Fruit fly (Drosophila melanogaster) whole organism, wandering third instar larva: ENCODE data around the gene CG4022.

ENCODE experiments used
- Abd-B ChIP-seq: fragments of >200 bp; optimal IDR thresholded peaks from 2 replicates; lab custom pipeline; 2017; ENCODE audit warnings: missing biosample characterization, missing genetic modification characterization
- CG32264 ChIP-seq: fragments of 200-800 bp; sonication (Bioruptor generic); optimal IDR thresholded peaks from 2 replicates; lab custom pipeline; 2016; ENCODE audit warnings: missing biosample characterization, missing genetic modification characterization
- CrebA ChIP-seq: fragments of 200-800 bp; sonication (Bioruptor generic); optimal IDR thresholded peaks from 2 replicates; lab custom pipeline; 2016; ENCODE audit warnings: missing biosample characterization, mild to moderate bottlenecking, missing genetic modification characterization, borderline replicate concordance
- Dfd ChIP-seq: fragments of >200 bp; optimal IDR thresholded peaks from 2 replicates; lab custom pipeline; 2017; ENCODE audit warnings: missing biosample characterization, missing genetic modification characterization
- Dif ChIP-seq: fragments of 200-275, 200-300 bp; sonication (Bioruptor generic); optimal IDR thresholded peaks from 2 replicates; lab custom pipeline; 2018; ENCODE audit warnings: missing biosample characterization, missing genetic modification characterization; ENCODE audit not compliant: partially characterized antibody
- GATAd ChIP-seq: sonication (Bioruptor generic); optimal IDR thresholded peaks from 2 replicates; lab custom pipeline; 2016; ENCODE audit warnings: missing biosample characterization, missing genetic modification characterization
- HLH106 ChIP-seq: fragments of 200-800 bp; optimal IDR thresholded peaks from 3 replicates; lab custom pipeline; 2019; ENCODE audit warnings: missing biosample characterization, mild to moderate bottlenecking, missing genetic modification characterization, moderate library complexity
- Hnf4 ChIP-seq: fragments of 200-800 bp; sonication (Bioruptor generic); optimal IDR thresholded peaks from 2 replicates; lab custom pipeline; 2016; ENCODE audit warnings: missing biosample characterization, mild to moderate bottlenecking, missing genetic modification characterization
- Hr83 ChIP-seq: fragments of 200-300 bp; sonication (Bioruptor generic); optimal IDR thresholded peaks from 2 replicates; lab custom pipeline; 2016; ENCODE audit warnings: missing biosample characterization, mild to moderate bottlenecking, missing genetic modification characterization, moderate library complexity; ENCODE audit not compliant: poor library complexity, severe bottlenecking
- Jra ChIP-seq: sonication (Bioruptor generic); optimal IDR thresholded peaks from 2 replicates; lab custom pipeline; 2016; ENCODE audit warnings: missing biosample characterization, missing genetic modification characterization
- Mio ChIP-seq: sonication (Bioruptor generic); optimal IDR thresholded peaks from 2 replicates; lab custom pipeline; 2016; ENCODE audit warnings: missing biosample characterization, missing genetic modification characterization
- OdsH ChIP-seq: fragments of 200-800 bp; sonication (Bioruptor generic); optimal IDR thresholded peaks from 2 replicates; lab custom pipeline; 2016; ENCODE audit warnings: missing biosample characterization, mild to moderate bottlenecking, missing genetic modification characterization
- Rel ChIP-seq, 2 experiments: fragments of 200-800 bp; sonication (Bioruptor generic) in 1 of 2; optimal IDR thresholded peaks; 2 replicates in 1 of 2; 3 replicates in 1 of 2; lab custom pipeline; 2016 to 2019; ENCODE audit warnings: mild to moderate bottlenecking in 2 of 2, missing biosample characterization in 2 of 2, missing genetic modification characterization in 2 of 2, moderate library complexity in 1 of 2
- Sp1 ChIP-seq: fragments of 200-800 bp; sonication (Bioruptor generic); optimal IDR thresholded peaks from 3 replicates; lab custom pipeline; 2019; ENCODE audit warnings: missing biosample characterization, mild to moderate bottlenecking, missing genetic modification characterization, moderate library complexity
- br ChIP-seq: fragments of 200-800 bp; sonication (Bioruptor generic); optimal IDR thresholded peaks from 2 replicates; lab custom pipeline; 2016; ENCODE audit warnings: missing biosample characterization, missing genetic modification characterization
- brk ChIP-seq: fragments of 200-800 bp; sonication (Bioruptor generic); optimal IDR thresholded peaks from 2 replicates; lab custom pipeline; 2016; ENCODE audit warnings: missing biosample characterization, mild to moderate bottlenecking, missing genetic modification characterization
- dl ChIP-seq, 2 experiments: fragments of 175-275, 200-275 bp in 1 of 2; fragments of 200-275 bp in 1 of 2; sonication (Bioruptor generic); optimal IDR thresholded peaks; lab custom pipeline; 2018; ENCODE audit warnings: mild to moderate bottlenecking in 2 of 2, missing biosample characterization in 2 of 2, missing genetic modification characterization in 2 of 2, moderate library complexity in 2 of 2; ENCODE audit not compliant: partially characterized antibody in 2 of 2, insufficient read depth in 1 of 2
- dsf ChIP-seq: sonication (Bioruptor generic); optimal IDR thresholded peaks from 2 replicates; lab custom pipeline; 2016; ENCODE audit warnings: missing biosample characterization, missing genetic modification characterization, borderline replicate concordance
- ey ChIP-seq: fragments of 200-800 bp; sonication (Bioruptor generic); optimal IDR thresholded peaks from 2 replicates; lab custom pipeline; 2016; ENCODE audit warnings: missing biosample characterization, missing genetic modification characterization
- foxo ChIP-seq, 2 experiments: fragments of 200-800 bp; sonication (Bioruptor generic); optimal IDR thresholded peaks; 2 replicates in 1 of 2; 3 replicates in 1 of 2; lab custom pipeline; 2016 to 2017; ENCODE audit warnings: missing biosample characterization in 2 of 2, missing genetic modification characterization in 2 of 2
- jim ChIP-seq: fragments of 175-275, 200-325 bp; sonication (Bioruptor generic); optimal IDR thresholded peaks from 2 replicates; lab custom pipeline; 2016; ENCODE audit warnings: missing biosample characterization, mild to moderate bottlenecking, missing genetic modification characterization
- lola ChIP-seq: fragments of >200 bp; optimal IDR thresholded peaks from 2 replicates; lab custom pipeline; 2017; ENCODE audit warnings: missing biosample characterization, missing genetic modification characterization
- psq ChIP-seq: fragments of 200-800 bp; sonication (Bioruptor generic); optimal IDR thresholded peaks from 3 replicates; lab custom pipeline; 2017; ENCODE audit warnings: missing biosample characterization, mild to moderate bottlenecking, missing genetic modification characterization, moderate library complexity
- rgr ChIP-seq: fragments of 200-800 bp; sonication (Bioruptor generic); optimal IDR thresholded peaks from 3 replicates; lab custom pipeline; 2016; ENCODE audit warnings: missing biosample characterization, mild to moderate bottlenecking, missing genetic modification characterization
- sage ChIP-seq: fragments of 200-800 bp; sonication (Bioruptor generic); optimal IDR thresholded peaks from 2 replicates; lab custom pipeline; 2016; ENCODE audit warnings: missing biosample characterization, mild to moderate bottlenecking, missing genetic modification characterization
- sv ChIP-seq: fragments of 200-800 bp; sonication (Bioruptor generic); optimal IDR thresholded peaks from 3 replicates; lab custom pipeline; 2016; ENCODE audit warnings: missing biosample characterization, missing genetic modification characterization

The CG4022 gene

DNA sequence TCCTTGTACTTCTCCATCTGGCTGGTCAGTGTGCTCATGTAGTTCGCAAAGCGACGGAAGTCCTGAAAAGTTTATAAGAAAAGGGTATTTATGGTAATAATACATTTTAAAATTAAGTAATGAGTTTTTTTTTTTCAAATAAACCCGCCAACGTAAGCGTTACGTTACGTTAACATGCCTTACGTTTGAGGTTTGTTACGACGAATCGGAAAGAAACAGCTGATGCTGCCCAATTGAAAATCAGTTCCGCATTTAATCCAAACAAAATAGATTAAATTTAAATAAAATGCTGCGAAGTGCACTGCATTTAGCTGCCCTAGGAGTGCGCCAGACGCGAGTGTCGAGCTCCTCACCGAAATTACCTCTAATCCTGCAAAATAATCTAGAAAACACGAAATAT lies 46.5 kb downstream of the CG4022 start, which contains the start of gene mRRF1:
mRRF1 (plus strand) TSS at position 220 of the 400 bp plus-strand sequence.
- TF ChIP-seq sage: peak; percentile 27
- TF ChIP-seq Jra (GFP tag; lab: Kevin White, UChicago): no peak
- TF ChIP-seq brk (GFP tag; lab: Kevin White, UChicago): no peak
- no peak for TF ChIP-seq ey (GFP tag; lab: Kevin White, UChicago)
- TF ChIP-seq Abd-B: no peak

DNA sequence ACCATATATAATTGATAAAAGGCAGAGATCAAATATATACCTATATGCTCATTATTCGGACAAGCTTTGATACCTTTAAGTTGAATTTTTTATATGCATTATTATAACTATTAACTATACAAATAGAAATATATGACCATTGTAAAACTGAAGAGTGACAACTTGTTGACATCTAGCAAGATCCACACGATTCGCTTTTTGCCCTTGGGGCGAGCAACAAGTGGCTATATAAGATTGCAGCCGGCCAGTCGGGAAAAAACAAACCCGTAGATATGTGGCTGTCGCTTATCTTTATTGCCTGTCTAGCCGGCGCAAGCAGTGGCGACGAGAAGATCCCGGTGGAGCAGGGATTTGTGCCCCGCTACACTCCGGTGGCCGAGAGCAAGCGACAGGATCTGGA lies 48.7 kb downstream of the CG4022 start, which contains the start of gene CG34456:
CG34456 (plus strand) TSS at position 215 of the 400 bp plus-strand sequence.
- TF ChIP-seq ey (GFP tag; lab: Kevin White, UChicago): no peak
- no peak for TF ChIP-seq rgr (GFP tag; lab: Kevin White, UChicago)
- no peak for TF ChIP-seq Jra (GFP tag; lab: Kevin White, UChicago)
- no peak for TF ChIP-seq Rel (GFP tag; optimal IDR thresholded peaks at IDR 0.05; lab: Kevin White, UChicago)
- peak; percentile 83 for TF ChIP-seq Rel (tag; optimal IDR thresholded peaks at IDR 0.05; lab: Kevin White, UChicago)
- no peak for TF ChIP-seq CG32264 (GFP tag; lab: Kevin White, UChicago)
- TF ChIP-seq sage: no peak
- TF ChIP-seq GATAd: no peak
- no peak for TF ChIP-seq dl (GFP tag; optimal IDR thresholded peaks at IDR 0.05; lab: Kevin White, UChicago; ENCODE audit: insufficient read depth in 1 of 2, partially characterized antibody in 2 of 2)
- TF ChIP-seq br (GFP tag; lab: Kevin White, UChicago): peak; percentile 51

DNA sequence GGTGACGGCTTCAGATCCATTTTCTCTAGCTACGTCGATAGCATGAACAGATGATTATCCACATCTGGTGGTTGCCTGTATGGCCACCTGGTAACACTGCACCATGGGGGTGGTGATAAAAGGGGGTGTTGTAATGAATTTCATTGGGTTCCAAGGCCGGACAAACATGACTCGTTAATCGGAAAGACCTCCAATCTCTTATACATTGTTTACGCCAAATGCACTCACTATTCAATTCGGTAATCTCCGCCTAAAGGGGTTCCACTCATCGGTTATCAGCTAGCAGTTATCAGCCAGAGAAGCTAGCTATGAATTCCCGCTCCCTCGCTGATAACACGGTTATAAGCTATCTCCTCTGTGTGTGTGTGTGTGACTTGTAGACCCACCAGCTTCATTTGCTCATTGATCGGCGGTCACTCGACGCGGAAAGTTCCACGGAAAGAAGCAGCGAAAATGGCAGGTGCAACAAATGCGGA lies 50.4 kb downstream of the CG4022 start, which contains the start of gene Pdxk:
Pdxk (plus strand) TSS at position 100 of the 476 bp plus-strand sequence.
- TF ChIP-seq sage (no peak), Sp1 (GFP tag; lab: Kevin White, UChicago) (peak; percentile 51), dl (GFP tag; optimal IDR thresholded peaks at IDR 0.05; lab: Kevin White, UChicago; ENCODE audit: insufficient read depth in 1 of 2, partially characterized antibody in 2 of 2) (peak in 1 of 2 experiments; percentile 35), rgr (GFP tag; lab: Kevin White, UChicago) (peak; percentile 42), Mio (GFP tag; lab: Kevin White, UChicago) (no peak), Dif (GFP tag; lab: Kevin White, UChicago) (peak; percentile 28), Rel (GFP tag; optimal IDR thresholded peaks at IDR 0.05; lab: Kevin White, UChicago) (no peak), Rel (tag; optimal IDR thresholded peaks at IDR 0.05; lab: Kevin White, UChicago) (peak; percentile 87), jim (no peak)

DNA sequence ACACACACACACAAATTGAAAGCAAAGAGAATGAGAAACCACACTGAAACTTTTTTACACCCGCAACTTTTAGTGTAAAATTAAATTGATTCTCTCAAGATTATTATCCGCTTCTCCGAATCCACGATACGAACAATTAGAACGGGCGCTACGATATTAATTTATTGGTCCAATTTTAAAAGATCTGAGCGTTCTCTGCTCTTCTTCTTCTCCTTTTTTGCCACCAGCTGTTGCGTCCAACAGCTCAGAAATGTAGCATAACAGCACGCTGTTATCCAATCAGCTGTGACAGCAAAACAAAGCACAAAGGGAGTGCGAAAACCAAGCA lies 52.0 kb downstream of the CG4022 start, which contains the start of the genes UGP and Svip:
UGP (minus strand) TSS at position 223 of the 328 bp plus-strand sequence.
Svip (plus strand) TSS at position 287 of the 328 bp plus-strand sequence.
- TF ChIP-seq brk (GFP tag; lab: Kevin White, UChicago): peak; percentile 56
- peak; percentile 27 for TF ChIP-seq OdsH (GFP tag; lab: Kevin White, UChicago)
- peak; percentile 45 for TF ChIP-seq sage
- no peak for TF ChIP-seq Mio (GFP tag; lab: Kevin White, UChicago)
- no peak for TF ChIP-seq dsf (GFP tag; lab: Kevin White, UChicago)
- peak; percentile 5 for TF ChIP-seq Sp1 (GFP tag; lab: Kevin White, UChicago)
- TF ChIP-seq GATAd: no peak
- TF ChIP-seq lola (GFP tag; lab: Kevin White, UChicago): no peak
- peak; percentile 19 to 38 for TF ChIP-seq foxo (GFP tag; optimal IDR thresholded peaks at IDR 0.05; lab: Kevin White, UChicago)
- no peak for TF ChIP-seq CG32264 (GFP tag; lab: Kevin White, UChicago)
- TF ChIP-seq Dfd (GFP tag; lab: Kevin White, UChicago): no peak
- no peak for TF ChIP-seq dl (GFP tag; optimal IDR thresholded peaks at IDR 0.05; lab: Kevin White, UChicago; ENCODE audit: insufficient read depth in 1 of 2, partially characterized antibody in 2 of 2)
- TF ChIP-seq Hr83: peak; percentile 57
- peak; percentile 57 for TF ChIP-seq psq
- peak; percentile 36 for TF ChIP-seq rgr (GFP tag; lab: Kevin White, UChicago)
- no peak for TF ChIP-seq Rel (GFP tag; optimal IDR thresholded peaks at IDR 0.05; lab: Kevin White, UChicago)
- peak; percentile 31 for TF ChIP-seq Rel (tag; optimal IDR thresholded peaks at IDR 0.05; lab: Kevin White, UChicago)
- TF ChIP-seq CrebA (GFP tag; lab: Kevin White, UChicago): no peak
- TF ChIP-seq sv (GFP tag; lab: Kevin White, UChicago): no peak
- TF ChIP-seq Hnf4 (GFP tag; lab: Kevin White, UChicago): peak; percentile 35
- no peak for TF ChIP-seq HLH106 (tag; lab: Kevin White, UChicago)
